Fruit fly (Drosophila melanogaster) whole organism, wandering third instar larva: ENCODE measurements around the gene CG16852.

Experiments used
- ey ChIP-seq: fragments of 200-800 bp; sonication (Bioruptor generic); optimal IDR thresholded peaks from 2 replicates; lab custom pipeline; 2016; ENCODE audit warnings: missing biosample characterization, missing genetic modification characterization
- pan ChIP-seq: fragments of >200 bp; optimal IDR thresholded peaks from 2 replicates; lab custom pipeline; 2017

dm6 chr2L:13540704-13541103 is at the start of gene CG16852:
- TF ChIP-seq pan (no peak), ey (no peak)
